Fruit fly (Drosophila melanogaster) whole organism, adult: ENCODE measurements around the gene Cf2.

Source experiments
- CG11617 ChIP-seq: fragments of 200-800 bp; sonication (Bioruptor generic); optimal IDR thresholded peaks from 2 replicates; lab custom pipeline; 2017; ENCODE audit warnings: mild to moderate bottlenecking, missing biosample characterization, missing genetic modification reagents, missing genetic modification characterization
- CG12768 ChIP-seq: fragments of 200-800 bp; sonication (Bioruptor generic); optimal IDR thresholded peaks from 2 replicates; lab custom pipeline; 2017; ENCODE audit warnings: missing biosample characterization, missing genetic modification characterization, mild to moderate bottlenecking, moderate library complexity, missing genetic modification reagents
- CG14711 ChIP-seq: fragments of 200-800 bp; sonication (Bioruptor generic); optimal IDR thresholded peaks from 2 replicates; lab custom pipeline; 2018; ENCODE audit warnings: missing biosample characterization, mild to moderate bottlenecking, missing genetic modification characterization, moderate library complexity
- CG1620 ChIP-seq: fragments of 200-800 bp; sonication (Bioruptor generic); optimal IDR thresholded peaks from 2 replicates; lab custom pipeline; 2016; ENCODE audit warnings: missing biosample characterization, missing genetic modification characterization
- CG33017 ChIP-seq: fragments of 200-800 bp; sonication (Bioruptor generic); optimal IDR thresholded peaks from 2 replicates; lab custom pipeline; 2018; ENCODE audit warnings: missing biosample characterization, mild to moderate bottlenecking, missing genetic modification characterization, moderate library complexity
- CG5204 ChIP-seq: fragments of 200-800 bp; sonication (Bioruptor generic); optimal IDR thresholded peaks from 2 replicates; lab custom pipeline; 2016; ENCODE audit warnings: missing biosample characterization, missing genetic modification characterization
- CG7045 ChIP-seq: fragments of 200-800 bp; sonication (Bioruptor generic); optimal IDR thresholded peaks from 2 replicates; lab custom pipeline; 2017; ENCODE audit warnings: missing biosample characterization, mild to moderate bottlenecking, missing genetic modification characterization
- CG7101 ChIP-seq: fragments of 200-800 bp; sonication (Bioruptor generic); optimal IDR thresholded peaks from 2 replicates; lab custom pipeline; 2018; ENCODE audit warnings: missing biosample characterization, mild to moderate bottlenecking, missing genetic modification characterization, moderate library complexity
- Clk ChIP-seq: fragments of 200-800 bp; sonication (Bioruptor generic); optimal IDR thresholded peaks from 2 replicates; lab custom pipeline; 2017; ENCODE audit warnings: missing biosample characterization, missing genetic modification characterization
- Crg-1 ChIP-seq: fragments of 200-800 bp; sonication (Bioruptor generic); optimal IDR thresholded peaks from 2 replicates; lab custom pipeline; 2016; ENCODE audit warnings: missing biosample characterization, missing genetic modification characterization
- Hr96 ChIP-seq: fragments of 200-800 bp; sonication (Bioruptor generic); optimal IDR thresholded peaks from 2 replicates; lab custom pipeline; 2016; ENCODE audit warnings: missing biosample characterization, missing genetic modification characterization
- Mnt ChIP-seq: fragments of 200-800 bp; sonication (Bioruptor generic); optimal IDR thresholded peaks from 2 replicates; lab custom pipeline; 2016; ENCODE audit warnings: missing biosample characterization, mild to moderate bottlenecking, missing genetic modification characterization
- bab1 ChIP-seq: fragments of 200-800 bp; sonication (Bioruptor generic); optimal IDR thresholded peaks from 3 replicates; lab custom pipeline; 2019; ENCODE audit warnings: missing biosample characterization, mild to moderate bottlenecking, missing genetic modification characterization, moderate library complexity
- cic ChIP-seq: fragments of 200-800 bp; sonication (Bioruptor generic); optimal IDR thresholded peaks from 2 replicates; lab custom pipeline; 2017; ENCODE audit warnings: missing biosample characterization, mild to moderate bottlenecking, missing genetic modification characterization, moderate library complexity
- cnc ChIP-seq, 2 experiments: fragments of >200 bp; optimal IDR thresholded peaks; 2 replicates each; lab custom pipeline; 2017
- kay ChIP-seq: fragments of 200-800 bp; sonication (Bioruptor generic); peaks from one replicate; lab custom pipeline; 2016; ENCODE audit warnings: missing biosample characterization, missing genetic modification characterization, borderline replicate concordance
- ovo ChIP-seq: fragments of 200-800 bp; sonication (Bioruptor generic); optimal IDR thresholded peaks from 2 replicates; lab custom pipeline; 2016; ENCODE audit warnings: missing biosample characterization, missing genetic modification characterization
- pad ChIP-seq: fragments of 200-800 bp; sonication (Bioruptor generic); optimal IDR thresholded peaks from 3 replicates; lab custom pipeline; 2017; ENCODE audit warnings: missing biosample characterization, missing genetic modification characterization, mild to moderate bottlenecking, moderate library complexity, missing genetic modification reagents
- tj ChIP-seq: fragments of 200-800 bp; sonication (Bioruptor generic); optimal IDR thresholded peaks from 3 replicates; lab custom pipeline; 2017; ENCODE audit warnings: missing biosample characterization, mild to moderate bottlenecking, missing genetic modification characterization, moderate library complexity
- toe ChIP-seq: fragments of 200-800 bp; sonication (Bioruptor generic); optimal IDR thresholded peaks from 2 replicates; lab custom pipeline; 2016; ENCODE audit warnings: missing biosample characterization, missing genetic modification characterization

The Cf2 gene

dm6 chr2L:4886645-4887044, 3.7 kb upstream of the Cf2 start:
- TF ChIP-seq CG11617 (GFP tag; lab: Kevin White, UChicago) (no peak), CG33017 (tag; lab: Kevin White, UChicago) (no peak), cnc (optimal IDR thresholded peaks at IDR 0.05; lab: Kevin White, UChicago) (no peak), Clk (GFP tag; lab: Kevin White, UChicago) (no peak), Mnt (GFP tag; lab: Kevin White, UChicago) (no peak), kay (GFP tag; lab: Kevin White, UChicago) (no peak)

dm6 chr2L:4886132-4886531, 3.2 kb upstream of the Cf2 start:
- no peak for TF ChIP-seq ovo
- TF ChIP-seq kay (GFP tag; lab: Kevin White, UChicago): no peak
- no peak for TF ChIP-seq Hr96
- no peak for TF ChIP-seq tj (GFP tag; lab: Kevin White, UChicago)
- TF ChIP-seq toe (GFP tag; lab: Kevin White, UChicago): no peak

- TF ChIP-seq Clk (GFP tag; lab: Kevin White, UChicago) (no peak), cnc (optimal IDR thresholded peaks at IDR 0.05; lab: Kevin White, UChicago) (no peak), Crg-1 (GFP tag; lab: Kevin White, UChicago) (no peak), Mnt (GFP tag; lab: Kevin White, UChicago) (no peak), cic (GFP tag; lab: Kevin White, UChicago) (no peak), pad (GFP tag; lab: Kevin White, UChicago) (no peak), CG12768 (no peak), ovo (no peak)
Observed at dm6 chr2L:4882131-4883022, 530 bp downstream of the Cf2 start.

- TF ChIP-seq Crg-1 (GFP tag; lab: Kevin White, UChicago): no peak
- no peak for TF ChIP-seq bab1 (GFP tag; lab: Kevin White, UChicago)
- no peak for TF ChIP-seq CG11617 (GFP tag; lab: Kevin White, UChicago)
- TF ChIP-seq CG33017 (tag; lab: Kevin White, UChicago): no peak
- TF ChIP-seq CG1620: no peak
- TF ChIP-seq CG5204 (GFP tag; lab: Kevin White, UChicago): no peak
- no peak for TF ChIP-seq Hr96
- TF ChIP-seq cic (GFP tag; lab: Kevin White, UChicago): no peak
- TF ChIP-seq CG14711 (tag; lab: Kevin White, UChicago): no peak
- TF ChIP-seq toe (GFP tag; lab: Kevin White, UChicago): no peak
- TF ChIP-seq CG7045 (GFP tag; lab: Kevin White, UChicago): no peak
- TF ChIP-seq cnc (optimal IDR thresholded peaks at IDR 0.05; lab: Kevin White, UChicago): no peak
Observed at dm6 chr2L:4868383-4868782, 14.5 kb downstream of the Cf2 start.

dm6 chr2L:4865400-4865799, 17.5 kb downstream of the Cf2 start:
- no peak for TF ChIP-seq cic (GFP tag; lab: Kevin White, UChicago)
- no peak for TF ChIP-seq Mnt (GFP tag; lab: Kevin White, UChicago)
- TF ChIP-seq CG11617 (GFP tag; lab: Kevin White, UChicago): no peak
- no peak for TF ChIP-seq tj (GFP tag; lab: Kevin White, UChicago)
- no peak for TF ChIP-seq cnc (optimal IDR thresholded peaks at IDR 0.05; lab: Kevin White, UChicago)
- TF ChIP-seq CG12768: no peak
- TF ChIP-seq CG1620: no peak
- TF ChIP-seq Crg-1 (GFP tag; lab: Kevin White, UChicago): no peak
- no peak for TF ChIP-seq toe (GFP tag; lab: Kevin White, UChicago)
- TF ChIP-seq CG33017 (tag; lab: Kevin White, UChicago): no peak
- no peak for TF ChIP-seq CG7101
- no peak for TF ChIP-seq bab1 (GFP tag; lab: Kevin White, UChicago)
- TF ChIP-seq ovo: no peak
- TF ChIP-seq Clk (GFP tag; lab: Kevin White, UChicago): no peak
- no peak for TF ChIP-seq pad (GFP tag; lab: Kevin White, UChicago)

- TF ChIP-seq CG12768 (no peak), tj (GFP tag; lab: Kevin White, UChicago) (no peak), toe (GFP tag; lab: Kevin White, UChicago) (no peak), pad (GFP tag; lab: Kevin White, UChicago) (no peak), Hr96 (no peak), CG7045 (GFP tag; lab: Kevin White, UChicago) (no peak), bab1 (GFP tag; lab: Kevin White, UChicago) (no peak), CG11617 (GFP tag; lab: Kevin White, UChicago) (no peak), Clk (GFP tag; lab: Kevin White, UChicago) (no peak), cnc (optimal IDR thresholded peaks at IDR 0.05; lab: Kevin White, UChicago) (no peak), CG33017 (tag; lab: Kevin White, UChicago) (no peak), ovo (no peak), kay (GFP tag; lab: Kevin White, UChicago) (no peak)
Observed at dm6 chr2L:4861503-4861902, 21.4 kb downstream of the Cf2 start.

dm6 chr2L:4856118-4856517, 26.8 kb downstream of the Cf2 start:
- no peak for TF ChIP-seq CG14711 (tag; lab: Kevin White, UChicago)
- TF ChIP-seq CG7045 (GFP tag; lab: Kevin White, UChicago): no peak
- TF ChIP-seq cnc (optimal IDR thresholded peaks at IDR 0.05; lab: Kevin White, UChicago): no peak
- no peak for TF ChIP-seq Mnt (GFP tag; lab: Kevin White, UChicago)
- TF ChIP-seq kay (GFP tag; lab: Kevin White, UChicago): no peak
